Worm (Caenorhabditis elegans) whole organism, young adult: ENCODE results near the gene math-33.

Source experiments
- C06A6.2 ChIP-seq: fragments of 200-800 bp; sonication (Bioruptor generic); conservative IDR thresholded peaks from 2 replicates; pipeline ENCODE4 v1.3.6; 2022; ENCODE audit warnings: missing genetic modification characterization, missing compliant biosample characterization
- Y53F4B.3 ChIP-seq: fragments of 200-800 bp; sonication (Bioruptor generic); IDR thresholded peaks from 2 replicates; pipeline ENCODE4 v1.3.6; 2022; ENCODE audit warnings: missing genetic modification reagents, missing genetic modification characterization, missing compliant biosample characterization
- akir-1 ChIP-seq: fragments of 200-800 bp; sonication (Bioruptor generic); optimal IDR thresholded peaks from 2 replicates; lab custom pipeline; 2018; ENCODE audit warnings: mild to moderate bottlenecking, missing genetic modification characterization, moderate library complexity, missing compliant biosample characterization
- dpff-1 ChIP-seq: sonication (generic microtip); optimal IDR thresholded peaks from 2 replicates; lab custom pipeline; 2017; ENCODE audit warnings: mild to moderate bottlenecking, missing genetic modification characterization, missing compliant biosample characterization
- egl-18 ChIP-seq: fragments of 200-800 bp; sonication (Bioruptor generic); IDR thresholded peaks from 2 replicates; pipeline ENCODE4 v1.3.6; 2022; ENCODE audit warnings: missing genetic modification reagents, missing genetic modification characterization, missing compliant biosample characterization
- nhr-179 ChIP-seq: sonication (generic microtip); optimal IDR thresholded peaks from 2 replicates; lab custom pipeline; 2016; ENCODE audit warnings: mild to moderate bottlenecking, missing genetic modification characterization, missing compliant biosample characterization
- somi-1 ChIP-seq: fragments of 200-800 bp; sonication (Bioruptor generic); optimal IDR thresholded peaks from 2 replicates; lab custom pipeline; 2018; ENCODE audit warnings: mild to moderate bottlenecking, missing genetic modification characterization, missing compliant biosample characterization
- unc-130 ChIP-seq: sonication (generic microtip); optimal IDR thresholded peaks from 2 replicates; lab custom pipeline; 2016; ENCODE audit warnings: missing genetic modification reagents, missing genetic modification characterization, missing compliant biosample characterization
- xnd-1 ChIP-seq: sonication (generic microtip); optimal IDR thresholded peaks from 2 replicates; lab custom pipeline; 2016; ENCODE audit warnings: missing genotype, missing genetic modification reagents, missing genetic modification characterization, missing compliant biosample characterization

DNA sequence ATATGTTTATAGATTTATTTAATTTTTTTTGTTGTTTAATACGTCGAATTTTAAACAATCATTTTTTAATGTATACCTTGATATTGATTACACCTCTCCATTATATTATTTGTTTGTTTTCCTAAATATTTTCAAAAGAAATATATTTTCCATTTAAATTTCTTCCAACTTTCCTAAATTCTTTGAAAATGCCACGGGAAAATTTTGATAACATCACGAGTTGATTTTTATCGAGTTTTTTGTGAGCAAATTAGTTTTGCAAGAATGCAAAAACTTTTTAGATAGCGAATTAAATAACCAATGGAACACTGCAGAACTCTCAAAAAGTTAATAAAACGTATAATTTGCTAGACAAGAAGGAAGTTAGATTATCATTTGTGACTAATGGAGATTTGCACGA, 44.2 kb downstream of the math-33 start, which contains the start of gene srg-42:
- no peak for TF ChIP-seq C06A6.2
- no peak for TF ChIP-seq akir-1 (GFP tag; lab: Kevin White, UChicago)
- no peak for TF ChIP-seq somi-1 (GFP tag; lab: Kevin White, UChicago)
- no peak for TF ChIP-seq egl-18
- TF ChIP-seq dpff-1 (tag; lab: Kevin White, UChicago) = no peak
- no peak for TF ChIP-seq xnd-1 (tag; lab: Kevin White, UChicago)
- TF ChIP-seq nhr-179 = no peak
- TF ChIP-seq Y53F4B.3 (GFP tag; lab: Robert Waterston, UW) = no peak
- TF ChIP-seq unc-130 = no peak
